Worm (Caenorhabditis elegans) whole organism, young adult: ENCODE data around the gene F58B3.4.

ENCODE experiments used
- B0019.2 ChIP-seq: fragments of 200-800 bp; sonication (Bioruptor generic); conservative IDR thresholded peaks from 2 replicates; pipeline ENCODE4 v1.3.6; 2022; ENCODE audit warnings: missing genetic modification reagents, missing genetic modification characterization, missing compliant biosample characterization
- B0035.1 ChIP-seq: sonication (generic microtip); optimal IDR thresholded peaks from 2 replicates; lab custom pipeline; 2016; ENCODE audit warnings: missing genetic modification characterization, mild to moderate bottlenecking, missing compliant biosample characterization, missing genotype, missing genetic modification reagents
- C17E4.6 ChIP-seq: fragments of 200-800 bp; sonication (Bioruptor generic); IDR thresholded peaks from 2 replicates; pipeline ENCODE4 v1.3.6; 2022; ENCODE audit warnings: missing genetic modification reagents, missing genetic modification characterization, missing compliant biosample characterization
- D2030.7 ChIP-seq: fragments of 200-800 bp; sonication (Bioruptor generic); IDR thresholded peaks from 2 replicates; pipeline ENCODE4 v1.3.6; 2022; ENCODE audit warnings: missing genetic modification reagents, missing genetic modification characterization, missing compliant biosample characterization
- F10E7.11 ChIP-seq: sonication (generic microtip); optimal IDR thresholded peaks from 2 replicates; lab custom pipeline; 2017; ENCODE audit warnings: mild to moderate bottlenecking, missing genetic modification characterization, moderate library complexity, missing compliant biosample characterization
- F39B2.1 ChIP-seq: fragments of 200-800 bp; sonication (Bioruptor generic); IDR thresholded peaks from 2 replicates; pipeline ENCODE4 v1.3.6; 2022; ENCODE audit warnings: missing genetic modification reagents, missing genetic modification characterization, missing compliant biosample characterization
- F52B5.7 ChIP-seq: sonication (generic microtip); optimal IDR thresholded peaks from 2 replicates; lab custom pipeline; 2016; ENCODE audit warnings: mild to moderate bottlenecking, missing genetic modification characterization, missing compliant biosample characterization
- F55B11.4 ChIP-seq: sonication (generic microtip); optimal IDR thresholded peaks from 2 replicates; lab custom pipeline; 2016; ENCODE audit warnings: missing compliant biosample characterization, missing genetic modification characterization, borderline replicate concordance; ENCODE audit not compliant: insufficient read depth
- K11D2.4 ChIP-seq: fragments of 200-800 bp; sonication (Bioruptor generic); IDR thresholded peaks from 2 replicates; pipeline ENCODE4 v1.3.6; 2022; ENCODE audit warnings: missing genetic modification reagents, missing genetic modification characterization, missing compliant biosample characterization
- Y95B8A.8 ChIP-seq: fragments of 200-800 bp; sonication (Bioruptor generic); IDR thresholded peaks from 2 replicates; pipeline ENCODE4 v1.3.6; 2022; ENCODE audit warnings: missing genetic modification reagents, missing genetic modification characterization, missing compliant biosample characterization
- akir-1 ChIP-seq: fragments of 200-800 bp; sonication (Bioruptor generic); optimal IDR thresholded peaks from 2 replicates; lab custom pipeline; 2018; ENCODE audit warnings: mild to moderate bottlenecking, missing genetic modification characterization, moderate library complexity, missing compliant biosample characterization
- cebp-1 ChIP-seq, 2 experiments: fragments of 200-800 bp in 1 of 2; sonication (Bioruptor generic) in 1 of 2; sonication (generic microtip) in 1 of 2; IDR thresholded peaks in 1 of 2; optimal IDR thresholded peaks in 1 of 2; 2 replicates each; pipeline versions ENCODE4 v1.3.6 to Lab custom; 2017 to 2022; ENCODE audit warnings: missing compliant biosample characterization in 2 of 2, missing genetic modification characterization in 2 of 2, mild to moderate bottlenecking in 1 of 2, missing genetic modification reagents in 1 of 2, moderate library complexity in 1 of 2
- chd-7 ChIP-seq: sonication (generic microtip); optimal IDR thresholded peaks from 2 replicates; lab custom pipeline; 2016; ENCODE audit warnings: mild to moderate bottlenecking, missing genetic modification characterization, moderate library complexity, missing compliant biosample characterization
- die-1 ChIP-seq: sonication (generic microtip); optimal IDR thresholded peaks from 2 replicates; lab custom pipeline; 2016; ENCODE audit warnings: missing genotype, mild to moderate bottlenecking, missing genetic modification characterization, missing compliant biosample characterization
- dpff-1 ChIP-seq: sonication (generic microtip); optimal IDR thresholded peaks from 2 replicates; lab custom pipeline; 2017; ENCODE audit warnings: mild to moderate bottlenecking, missing genetic modification characterization, missing compliant biosample characterization
- efl-1 ChIP-seq: fragments of 150-350 bp; optimal IDR thresholded peaks from 2 replicates; lab custom pipeline; 2014; ENCODE audit warnings: missing biosample characterization, missing genetic modification reagents, missing genetic modification characterization
- him-1 ChIP-seq: sonication (generic microtip); optimal IDR thresholded peaks from 2 replicates; lab custom pipeline; 2016; ENCODE audit warnings: missing genotype, missing genetic modification reagents, missing genetic modification characterization, missing compliant biosample characterization
- hlh-12 ChIP-seq: sonication (generic microtip); optimal IDR thresholded peaks from 2 replicates; lab custom pipeline; 2016; ENCODE audit warnings: missing genetic modification characterization, missing compliant biosample characterization
- hmg-1.2 ChIP-seq: fragments of 200-800 bp; sonication (Bioruptor generic); IDR thresholded peaks from 2 replicates; pipeline ENCODE4 v1.3.6; 2022; ENCODE audit warnings: missing genetic modification reagents, missing genetic modification characterization, missing compliant biosample characterization
- hrde-1 ChIP-seq: sonication (generic microtip); optimal IDR thresholded peaks from 2 replicates; lab custom pipeline; 2016; ENCODE audit warnings: missing genetic modification characterization, mild to moderate bottlenecking, missing compliant biosample characterization, moderate library complexity, missing genotype, missing genetic modification reagents, borderline replicate concordance
- lin-35 ChIP-seq, 3 experiments: fragments of 150-350 bp in 2 of 3; sonication (generic microtip) in 1 of 3; optimal IDR thresholded peaks; 2 replicates each; lab custom pipeline; 2014 to 2018; ENCODE audit warnings: missing biosample characterization in 3 of 3, missing genetic modification characterization in 3 of 3, missing genetic modification reagents in 3 of 3
- madf-6 ChIP-seq: fragments of 200-800 bp; sonication (Bioruptor generic); IDR thresholded peaks from 2 replicates; pipeline ENCODE4 v1.3.6; 2022; ENCODE audit warnings: missing genetic modification reagents, missing genetic modification characterization, missing compliant biosample characterization
- nhr-179 ChIP-seq: sonication (generic microtip); optimal IDR thresholded peaks from 2 replicates; lab custom pipeline; 2016; ENCODE audit warnings: mild to moderate bottlenecking, missing genetic modification characterization, missing compliant biosample characterization
- nhr-80 ChIP-seq: sonication (generic microtip); optimal IDR thresholded peaks from 2 replicates; lab custom pipeline; 2016; ENCODE audit warnings: missing genetic modification characterization, missing compliant biosample characterization
- pbrm-1 ChIP-seq: fragments of 200-800 bp; sonication (Bioruptor generic); IDR thresholded peaks from 2 replicates; pipeline ENCODE4 v1.3.6; 2022; ENCODE audit warnings: missing genetic modification reagents, missing genetic modification characterization, missing compliant biosample characterization
- sdz-38 ChIP-seq: sonication (generic microtip); optimal IDR thresholded peaks from 2 replicates; lab custom pipeline; 2016; ENCODE audit warnings: missing genotype, missing genetic modification characterization, missing compliant biosample characterization
- snpc-1.1 ChIP-seq: sonication (generic microtip); optimal IDR thresholded peaks from 2 replicates; lab custom pipeline; 2017; ENCODE audit warnings: missing genetic modification characterization, mild to moderate bottlenecking, missing compliant biosample characterization, antibody characterized with exemption, moderate library complexity, missing genotype, missing genetic modification reagents; ENCODE audit not compliant: insufficient read depth
- snpc-1.3 ChIP-seq: sonication (generic microtip); optimal IDR thresholded peaks from 2 replicates; lab custom pipeline; 2017; ENCODE audit warnings: missing genetic modification characterization, mild to moderate bottlenecking, missing compliant biosample characterization, antibody characterized with exemption, moderate library complexity, missing genotype, missing genetic modification reagents; ENCODE audit not compliant: insufficient read depth
- somi-1 ChIP-seq: fragments of 200-800 bp; sonication (Bioruptor generic); optimal IDR thresholded peaks from 2 replicates; lab custom pipeline; 2018; ENCODE audit warnings: mild to moderate bottlenecking, missing genetic modification characterization, missing compliant biosample characterization
- zfh-2 ChIP-seq: fragments of 200-800 bp; sonication (Bioruptor generic); conservative IDR thresholded peaks from 2 replicates; pipeline ENCODE4 v1.3.6; 2022; ENCODE audit warnings: missing genetic modification reagents, missing genetic modification characterization, missing compliant biosample characterization
- ztf-26 ChIP-seq: sonication (generic microtip); optimal IDR thresholded peaks from 2 replicates; lab custom pipeline; 2017; ENCODE audit warnings: missing genetic modification characterization, missing compliant biosample characterization
- ztf-28 ChIP-seq: fragments of 200-800 bp; sonication (Bioruptor generic); IDR thresholded peaks from 2 replicates; pipeline ENCODE4 v1.3.6; 2022; ENCODE audit warnings: missing genetic modification reagents, missing genetic modification characterization, missing compliant biosample characterization

The F58B3.4 gene

ce11 chrIV:11631750-11632149 is at the start of gene F58B3.4:
TSS of gene F58B3.4 (minus strand) at chrIV:11631850.
- TF ChIP-seq hmg-1.2 (no peak), madf-6 (peak; percentile 50)

- TF ChIP-seq nhr-80 (tag; lab: Kevin White, UChicago) (no peak), Y95B8A.8 (GFP tag; lab: Robert Waterston, UW) (no peak), nhr-179 (tag; lab: Kevin White, UChicago) (no peak), chd-7 (tag; lab: Kevin White, UChicago) (no peak), hlh-12 (tag; lab: Kevin White, UChicago) (no peak), K11D2.4 (GFP tag; lab: Robert Waterston, UW) (no peak), F55B11.4 (tag; lab: Kevin White, UChicago) (no peak)
Measured at ce11 chrIV:11676054-11676453, 44.4 kb upstream of the F58B3.4 start, which contains the start of gene inx-9. TSS of gene inx-9 (plus strand) at chrIV:11676354.

- TF ChIP-seq K11D2.4 (GFP tag; lab: Robert Waterston, UW): no peak
- TF ChIP-seq zfh-2 (GFP tag; lab: Robert Waterston, UW): no peak
- no peak for TF ChIP-seq cebp-1 (GFP tag; IDR thresholded peaks at IDR 0.05; lab: Robert Waterston, UW)
- no peak for TF ChIP-seq cebp-1 (tag; optimal IDR thresholded peaks at IDR 0.05; lab: Kevin White, UChicago)
Measured at ce11 chrIV:11673543-11673942, 41.9 kb upstream of the F58B3.4 start, which contains the start of gene inx-8. TSS of gene inx-8 (plus strand) at chrIV:11673843.

ce11 chrIV:11668001-11668400 is 36.4 kb upstream of the F58B3.4 start, which contains the start of gene atg-4.2:
TSS of gene atg-4.2 (plus strand) at chrIV:11668024.
- no peak for TF ChIP-seq akir-1 (GFP tag; lab: Kevin White, UChicago)
- TF ChIP-seq F10E7.11: no peak
- TF ChIP-seq sdz-38 (tag; lab: Kevin White, UChicago): no peak
- TF ChIP-seq dpff-1 (tag; lab: Kevin White, UChicago): no peak
- TF ChIP-seq ztf-26 (tag; lab: Kevin White, UChicago): no peak
- no peak for TF ChIP-seq F39B2.1
- no peak for TF ChIP-seq B0019.2
- TF ChIP-seq him-1: no peak
- no peak for TF ChIP-seq F52B5.7 (tag; lab: Kevin White, UChicago)
- no peak for TF ChIP-seq die-1 (tag; lab: Kevin White, UChicago)
- no peak for TF ChIP-seq snpc-1.1 (tag; lab: Kevin White, UChicago)
- no peak for TF ChIP-seq somi-1 (GFP tag; lab: Kevin White, UChicago)
- TF ChIP-seq ztf-28: no peak
- TF ChIP-seq pbrm-1 (GFP tag; lab: Robert Waterston, UW): no peak
- no peak for TF ChIP-seq efl-1 (GFP tag; lab: Kevin White, UChicago)
- no peak for TF ChIP-seq C17E4.6
- no peak for TF ChIP-seq hrde-1 (tag; lab: Kevin White, UChicago)

ce11 chrIV:11665010-11665409 is 33.4 kb upstream of the F58B3.4 start, which contains the start of gene ZK809.9:
TSS of gene ZK809.9 (plus strand) at chrIV:11665310.
- TF ChIP-seq nhr-80 (tag; lab: Kevin White, UChicago) (no peak), lin-35 (GFP tag; optimal IDR thresholded peaks at IDR 0.05; lab: Kevin White, UChicago) (no peak), snpc-1.3 (tag; lab: Kevin White, UChicago) (no peak), somi-1 (GFP tag; lab: Kevin White, UChicago) (no peak), B0035.1 (no peak), D2030.7 (GFP tag; lab: Robert Waterston, UW) (no peak)
